Worm (Caenorhabditis elegans): ENCODE results near the gene T23B5.6.

ce11 chrIV:12684341-12684740 is 7.3 kb upstream of the T23B5.6 start, which contains the start of gene prmt-9:
- no peak for TF ChIP-seq nhr-12 (tag; optimal IDR thresholded peaks at IDR 0.05)
- TF ChIP-seq ama-1 (optimal IDR thresholded peaks at IDR 0.05) = no peak
- TF ChIP-seq nhr-237 (tag; optimal IDR thresholded peaks at IDR 0.05) = no peak
- no peak for TF ChIP-seq mdl-1 (tag; optimal IDR thresholded peaks at IDR 0.05)
